Worm (Caenorhabditis elegans): ENCODE results near the gene vps-50.

The vps-50 gene

DNA sequence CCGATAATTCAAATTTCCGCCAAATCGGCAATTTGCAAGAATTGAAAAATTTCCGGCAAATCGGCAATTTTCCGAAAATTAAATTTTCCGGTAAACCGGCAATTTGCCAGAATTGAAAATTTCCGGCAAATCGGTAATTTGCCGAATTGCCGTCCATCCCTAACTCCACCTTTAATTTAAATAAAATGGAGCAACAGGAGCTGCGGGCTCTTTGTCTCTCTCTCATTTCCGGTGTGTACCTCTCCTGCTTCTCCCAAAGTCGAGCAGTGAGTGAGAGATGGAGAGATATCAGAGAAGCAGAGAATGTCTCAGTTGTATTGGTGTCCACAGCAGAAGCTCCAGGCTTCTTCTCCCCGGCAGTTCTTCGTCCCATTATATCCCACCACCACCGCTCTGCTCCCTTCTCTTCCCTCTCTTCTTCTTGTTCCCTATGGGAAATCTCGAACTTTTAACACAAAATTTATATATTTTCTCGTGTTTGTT, 13.6 kb upstream of the vps-50 start, which contains the start of gene Y39A1C.1:
Gene Y39A1C.1, plus strand, starts transcription at position 51 of the 483 bp plus-strand sequence.
- TF ChIP-seq sptf-1 (tag; optimal IDR thresholded peaks at IDR 0.05) (peak; percentile 10), unc-120 (tag; optimal IDR thresholded peaks at IDR 0.05; ENCODE audit: poor library complexity, severe bottlenecking) (peak; percentile 81), hlh-1 (tag; optimal IDR thresholded peaks at IDR 0.05) (peak; percentile 7), drap-1 (GFP tag; optimal IDR thresholded peaks at IDR 0.05) (no peak), zip-8 (tag; optimal IDR thresholded peaks at IDR 0.05) (no peak), M03D4.4 (tag; optimal IDR thresholded peaks at IDR 0.05) (no peak), lsy-2 (tag; optimal IDR thresholded peaks at IDR 0.05) (peak; percentile 6), elt-3 (tag; optimal IDR thresholded peaks at IDR 0.05) (no peak), elt-1 (tag; optimal IDR thresholded peaks at IDR 0.05; ENCODE audit: borderline replicate concordance, insufficient read depth) (no peak), mab-5 (tag; optimal IDR thresholded peaks at IDR 0.05) (no peak), mls-2 (tag; optimal IDR thresholded peaks at IDR 0.05) (peak; percentile 16), ces-1 (GFP tag; optimal IDR thresholded peaks at IDR 0.05) (peak; percentile 47), nhr-28 (tag; optimal IDR thresholded peaks at IDR 0.05) (no peak), bed-3 (GFP tag; optimal IDR thresholded peaks at IDR 0.05) (no peak), nhr-237 (tag; optimal IDR thresholded peaks at IDR 0.05) (no peak), mep-1 (tag; optimal IDR thresholded peaks at IDR 0.05) (peak; percentile 20)

DNA sequence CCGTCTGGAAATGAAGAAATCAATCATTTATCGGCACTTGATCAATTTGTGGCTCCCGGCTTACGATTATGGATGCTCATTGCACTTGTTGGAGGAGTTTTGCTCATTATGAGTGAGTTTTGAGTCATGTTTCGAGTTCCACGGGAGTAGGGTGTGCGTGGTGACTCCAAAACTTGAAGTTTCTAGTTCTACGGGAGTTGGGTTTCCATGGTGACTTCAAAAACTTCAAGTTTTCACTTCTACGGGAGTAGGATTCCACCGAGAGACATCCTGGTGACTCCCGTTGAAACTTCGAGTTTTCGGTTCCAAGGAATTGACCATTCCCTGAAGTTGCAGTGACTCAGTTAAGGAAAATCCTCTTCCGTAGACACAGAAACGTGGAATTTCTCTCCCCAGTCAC, 12.2 kb upstream of the vps-50 start:
- TF ChIP-seq mep-1 (tag; optimal IDR thresholded peaks at IDR 0.05) = no peak
- no peak for TF ChIP-seq lin-13 (tag; optimal IDR thresholded peaks at IDR 0.05)
- TF ChIP-seq mls-2 (tag; optimal IDR thresholded peaks at IDR 0.05) = peak; percentile 26
- TF ChIP-seq nhr-237 (tag; optimal IDR thresholded peaks at IDR 0.05) = no peak
- TF ChIP-seq lin-32 (GFP tag; optimal IDR thresholded peaks at IDR 0.05) = peak; percentile 53
- TF ChIP-seq nhr-2 (tag; optimal IDR thresholded peaks at IDR 0.05) = no peak
- TF ChIP-seq nhr-12 (tag; optimal IDR thresholded peaks at IDR 0.05) = no peak
- peak; percentile 51 for TF ChIP-seq sptf-1 (tag; optimal IDR thresholded peaks at IDR 0.05)
- peak; percentile 33 for TF ChIP-seq drap-1 (GFP tag; optimal IDR thresholded peaks at IDR 0.05)
- TF ChIP-seq cnd-1 (tag; optimal IDR thresholded peaks at IDR 0.05) = peak; percentile 77
- no peak for TF ChIP-seq nhr-28 (tag; optimal IDR thresholded peaks at IDR 0.05)
- TF ChIP-seq blmp-1 (tag; optimal IDR thresholded peaks at IDR 0.05) = no peak
- peak; percentile 35 for TF ChIP-seq bed-3 (GFP tag; optimal IDR thresholded peaks at IDR 0.05)
- no peak for TF ChIP-seq flh-1 (GFP tag; optimal IDR thresholded peaks at IDR 0.05)
- no peak for TF ChIP-seq ceh-39 (tag; optimal IDR thresholded peaks at IDR 0.05)
- TF ChIP-seq lsy-2 (tag; optimal IDR thresholded peaks at IDR 0.05) = no peak
- TF ChIP-seq ceh-83 (GFP tag; optimal IDR thresholded peaks at IDR 0.05) = peak; percentile 68
- TF ChIP-seq unc-62 (GFP tag; optimal IDR thresholded peaks at IDR 0.05) = no peak
- TF ChIP-seq elt-1 (tag; optimal IDR thresholded peaks at IDR 0.05; ENCODE audit: borderline replicate concordance, insufficient read depth) = no peak
- TF ChIP-seq mab-5 (tag; optimal IDR thresholded peaks at IDR 0.05) = no peak
- no peak for TF ChIP-seq tbx-8 (GFP tag; optimal IDR thresholded peaks at IDR 0.05)

DNA sequence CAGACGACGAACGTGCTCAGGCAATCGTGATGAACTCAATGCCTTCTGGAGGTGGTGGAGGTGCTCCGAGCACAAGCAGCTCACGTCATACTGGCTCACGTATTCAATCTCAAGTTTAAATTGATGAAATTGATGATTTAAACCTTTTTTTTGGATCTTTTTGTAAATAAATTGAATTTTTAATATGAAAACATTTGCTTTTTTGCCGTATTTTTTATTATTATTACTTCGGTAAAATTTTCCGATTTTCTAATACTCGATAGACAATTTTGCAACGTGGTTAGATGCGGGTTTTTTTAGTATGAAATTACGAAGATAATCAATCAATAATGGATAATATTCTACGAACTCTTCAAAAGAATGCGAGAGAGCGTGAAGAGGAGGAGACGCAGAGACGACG, 11.0 kb upstream of the vps-50 start, which contains the start of gene oxi-1:
Gene oxi-1, plus strand, starts transcription at position 301 of the 400 bp plus-strand sequence.
- TF ChIP-seq nhr-76 (tag; optimal IDR thresholded peaks at IDR 0.05) = no peak
- TF ChIP-seq zip-8 (tag; optimal IDR thresholded peaks at IDR 0.05) = no peak
- TF ChIP-seq hlh-1 (tag; optimal IDR thresholded peaks at IDR 0.05) = no peak
- TF ChIP-seq ceh-83 (GFP tag; optimal IDR thresholded peaks at IDR 0.05) = no peak
- no peak for TF ChIP-seq lsy-2 (tag; optimal IDR thresholded peaks at IDR 0.05)
- TF ChIP-seq sptf-1 (tag; optimal IDR thresholded peaks at IDR 0.05) = no peak
- TF ChIP-seq sem-2 (GFP tag; optimal IDR thresholded peaks at IDR 0.05) = no peak
- TF ChIP-seq elt-3 (tag; optimal IDR thresholded peaks at IDR 0.05) = no peak
- no peak for TF ChIP-seq nhr-12 (tag; optimal IDR thresholded peaks at IDR 0.05)

DNA sequence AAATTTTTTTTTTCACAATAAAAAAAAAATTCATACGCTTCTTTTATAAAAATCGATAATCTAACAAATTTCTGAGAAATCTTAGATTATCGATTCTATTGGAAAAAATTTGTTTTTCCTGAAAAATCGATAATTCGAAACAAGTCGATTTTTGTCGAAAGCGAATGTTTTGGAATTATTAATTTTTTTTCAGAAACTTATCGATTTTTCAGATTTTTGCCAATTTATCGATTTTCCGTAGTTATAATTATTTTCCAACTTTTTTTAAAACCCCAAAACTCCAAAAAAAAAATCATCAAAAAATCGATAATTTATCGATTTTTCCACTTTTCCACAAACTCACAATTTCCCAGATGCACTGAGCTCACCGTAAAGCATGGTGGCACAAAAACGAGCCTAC, 7.6 kb upstream of the vps-50 start:
- TF ChIP-seq nhr-2 (tag; optimal IDR thresholded peaks at IDR 0.05) = no peak
- TF ChIP-seq nhr-76 (tag; optimal IDR thresholded peaks at IDR 0.05) = no peak
- no peak for TF ChIP-seq nhr-12 (tag; optimal IDR thresholded peaks at IDR 0.05)
- TF ChIP-seq mep-1 (tag; optimal IDR thresholded peaks at IDR 0.05) = no peak
- no peak for TF ChIP-seq blmp-1 (tag; optimal IDR thresholded peaks at IDR 0.05)

DNA sequence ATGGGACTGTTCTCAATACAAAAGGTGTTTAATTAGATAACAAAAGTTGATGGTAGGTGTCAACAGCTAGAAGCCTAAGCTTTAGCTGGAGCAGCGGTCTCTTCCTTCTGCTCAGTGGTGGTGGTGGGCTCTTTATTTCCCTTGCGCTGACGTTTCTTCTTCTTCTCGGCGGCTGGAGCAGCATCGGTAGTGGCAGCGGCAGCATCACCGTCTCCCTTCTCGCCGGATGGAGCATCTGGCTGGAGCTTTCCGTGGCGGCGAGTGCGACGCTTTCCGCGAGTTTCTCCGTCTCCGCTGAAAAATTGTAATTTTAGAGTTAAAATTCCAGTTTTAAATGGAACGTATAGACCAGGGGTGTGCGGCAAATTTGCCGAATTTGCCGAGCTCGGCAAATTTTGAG, 1.9 kb upstream of the vps-50 start:
- TF ChIP-seq sem-2 (GFP tag; optimal IDR thresholded peaks at IDR 0.05) = no peak
- TF ChIP-seq blmp-1 (tag; optimal IDR thresholded peaks at IDR 0.05) = no peak
- TF ChIP-seq unc-62 (GFP tag; optimal IDR thresholded peaks at IDR 0.05) = no peak
- TF ChIP-seq drap-1 (GFP tag; optimal IDR thresholded peaks at IDR 0.05) = no peak
- TF ChIP-seq ceh-83 (GFP tag; optimal IDR thresholded peaks at IDR 0.05) = no peak
- no peak for TF ChIP-seq pha-4 (tag; optimal IDR thresholded peaks at IDR 0.05)
- TF ChIP-seq unc-39 (tag; optimal IDR thresholded peaks at IDR 0.05) = no peak
- no peak for TF ChIP-seq lin-13 (tag; optimal IDR thresholded peaks at IDR 0.05)
- TF ChIP-seq cnd-1 (tag; optimal IDR thresholded peaks at IDR 0.05) = no peak
- no peak for TF ChIP-seq unc-120 (tag; optimal IDR thresholded peaks at IDR 0.05; ENCODE audit: poor library complexity, severe bottlenecking)
- TF ChIP-seq elt-1 (tag; optimal IDR thresholded peaks at IDR 0.05; ENCODE audit: borderline replicate concordance, insufficient read depth) = no peak
- TF ChIP-seq nhr-28 (tag; optimal IDR thresholded peaks at IDR 0.05) = no peak
- TF ChIP-seq elt-3 (tag; optimal IDR thresholded peaks at IDR 0.05) = no peak
- no peak for TF ChIP-seq lsy-2 (tag; optimal IDR thresholded peaks at IDR 0.05)
- TF ChIP-seq nhr-237 (tag; optimal IDR thresholded peaks at IDR 0.05) = no peak
- no peak for TF ChIP-seq ceh-39 (tag; optimal IDR thresholded peaks at IDR 0.05)
- no peak for TF ChIP-seq mab-5 (tag; optimal IDR thresholded peaks at IDR 0.05)
- TF ChIP-seq ceh-43 (GFP tag; optimal IDR thresholded peaks at IDR 0.05) = no peak
- no peak for TF ChIP-seq nhr-76 (tag; optimal IDR thresholded peaks at IDR 0.05)

Data from whole organism, mixed stage, embryonic.